Worm (Caenorhabditis elegans) whole organism, L1 larva: ENCODE data around the gene rps-13.

Experiments
- C04F5.9 ChIP-seq: sonication (generic microtip); optimal IDR thresholded peaks from 2 replicates; lab custom pipeline; 2016; ENCODE audit warnings: missing genetic modification characterization, missing compliant biosample characterization
- C16A3.4 ChIP-seq: fragments of 150-350 bp; optimal IDR thresholded peaks from 2 replicates; lab custom pipeline; 2014; ENCODE audit warnings: missing biosample characterization, missing genetic modification characterization
- C34B4.2 ChIP-seq: sonication (generic microtip); optimal IDR thresholded peaks from 2 replicates; lab custom pipeline; 2017; ENCODE audit warnings: mild to moderate bottlenecking, missing genetic modification characterization, missing compliant biosample characterization
- F16B12.6 ChIP-seq: fragments of 150-350 bp; optimal IDR thresholded peaks from 2 replicates; lab custom pipeline; 2014; ENCODE audit warnings: missing biosample characterization, missing genetic modification characterization
- Y116A8C.19 ChIP-seq: sonication (generic microtip); optimal IDR thresholded peaks from 2 replicates; lab custom pipeline; 2016; ENCODE audit warnings: missing compliant biosample characterization, missing genetic modification characterization, borderline replicate concordance
- aha-1 ChIP-seq: fragments of 150-350 bp; optimal IDR thresholded peaks from 2 replicates; lab custom pipeline; 2014; ENCODE audit warnings: missing biosample characterization, missing genetic modification characterization
- alr-1 ChIP-seq: fragments of 200-800 bp; sonication (Bioruptor generic); optimal IDR thresholded peaks from 2 replicates; lab custom pipeline; 2018; ENCODE audit warnings: borderline replicate concordance, mild to moderate bottlenecking, missing genetic modification characterization, missing compliant biosample characterization
- blmp-1 ChIP-seq: fragments of 150-350 bp; optimal IDR thresholded peaks from 2 replicates; lab custom pipeline; 2014; ENCODE audit warnings: missing biosample characterization, missing genetic modification characterization
- ceh-88 ChIP-seq: fragments of 200-800 bp; sonication (Bioruptor generic); IDR thresholded peaks from 2 replicates; pipeline ENCODE4 v1.3.6; 2022; ENCODE audit warnings: missing genetic modification characterization, missing compliant biosample characterization
- ceh-90 ChIP-seq: sonication (generic microtip); optimal IDR thresholded peaks from 2 replicates; lab custom pipeline; 2016; ENCODE audit warnings: missing genetic modification characterization, missing compliant biosample characterization
- ces-1 ChIP-seq: fragments of 150-350 bp; optimal IDR thresholded peaks from 2 replicates; lab custom pipeline; 2014; ENCODE audit warnings: missing biosample characterization, missing genetic modification reagents, missing genetic modification characterization
- egl-13 ChIP-seq: sonication (generic microtip); optimal IDR thresholded peaks from 2 replicates; lab custom pipeline; 2016; ENCODE audit warnings: missing genotype, missing genetic modification reagents, missing genetic modification characterization, missing compliant biosample characterization
- egl-27 ChIP-seq, 2 experiments: fragments of 150-350 bp in 1 of 2; sonication (generic microtip); optimal IDR thresholded peaks; 3 replicates each; lab custom pipeline; 2017 to 2018; ENCODE audit warnings: missing biosample characterization in 2 of 2, missing genetic modification characterization in 2 of 2, missing genetic modification reagents in 2 of 2
- elt-3 ChIP-seq, 6 experiments: fragments of 150-350 bp in 1 of 6; sonication (generic microtip); optimal IDR thresholded peaks; 2 replicates each; lab custom pipeline; 2017 to 2018; ENCODE audit warnings: missing biosample characterization in 6 of 6, missing genetic modification characterization in 6 of 6, inconsistent platforms in 1 of 6
- ets-5 ChIP-seq: fragments of 200-800 bp; sonication (Bioruptor generic); IDR thresholded peaks from 2 replicates; pipeline ENCODE4 v1.3.6; 2022; ENCODE audit warnings: missing genetic modification characterization, missing compliant biosample characterization
- fkh-4 ChIP-seq: sonication (generic microtip); optimal IDR thresholded peaks from 2 replicates; lab custom pipeline; 2016; ENCODE audit warnings: missing compliant biosample characterization, missing genetic modification characterization, borderline replicate concordance
- fos-1 ChIP-seq: fragments of 150-350 bp; optimal IDR thresholded peaks from 2 replicates; lab custom pipeline; 2014; ENCODE audit warnings: missing biosample characterization, missing genetic modification characterization
- grh-1 ChIP-seq: fragments of 200-800 bp; sonication (Bioruptor generic); IDR thresholded peaks from 2 replicates; pipeline ENCODE4 v1.3.6; 2022; ENCODE audit warnings: missing genetic modification reagents, missing genetic modification characterization, missing compliant biosample characterization
- hlh-17 ChIP-seq: fragments of 200-800 bp; sonication (Bioruptor generic); optimal IDR thresholded peaks from 2 replicates; lab custom pipeline; 2018; ENCODE audit warnings: missing genetic modification characterization, mild to moderate bottlenecking, missing compliant biosample characterization, moderate library complexity, borderline replicate concordance
- isw-1 ChIP-seq: fragments of 200-800 bp; sonication (Bioruptor generic); IDR thresholded peaks from 2 replicates; pipeline ENCODE4 v1.3.6; 2022; ENCODE audit warnings: missing genetic modification characterization, missing compliant biosample characterization
- jun-1 ChIP-seq: fragments of 150-350 bp; optimal IDR thresholded peaks from 2 replicates; lab custom pipeline; 2014; ENCODE audit warnings: missing biosample characterization, missing genetic modification reagents, missing genetic modification characterization
- lin-13 ChIP-seq: fragments of 150-350 bp; optimal IDR thresholded peaks from 2 replicates; lab custom pipeline; 2014; ENCODE audit warnings: missing biosample characterization, missing genetic modification reagents, missing genetic modification characterization
- lin-35 ChIP-seq, 2 experiments: fragments of 150-350 bp; optimal IDR thresholded peaks; 2 replicates each; lab custom pipeline; 2014; ENCODE audit warnings: missing biosample characterization in 2 of 2, missing genetic modification characterization in 2 of 2, missing genetic modification reagents in 2 of 2
- lin-39 ChIP-seq: fragments of 150-350 bp; optimal IDR thresholded peaks from 2 replicates; lab custom pipeline; 2014; ENCODE audit warnings: missing biosample characterization, missing genetic modification reagents, missing genetic modification characterization
- lir-3 ChIP-seq: sonication (generic microtip); optimal IDR thresholded peaks from 2 replicates; lab custom pipeline; 2016; ENCODE audit warnings: mild to moderate bottlenecking, missing genetic modification characterization, moderate library complexity, missing compliant biosample characterization; ENCODE audit not compliant: poor library complexity
- mab-9 ChIP-seq: fragments of 200-800 bp; sonication (Bioruptor generic); IDR thresholded peaks from 2 replicates; pipeline ENCODE4 v1.3.6; 2022; ENCODE audit warnings: missing genetic modification reagents, missing genetic modification characterization, missing compliant biosample characterization
- mdl-1 ChIP-seq, 2 experiments: fragments of 150-350 bp; optimal IDR thresholded peaks; 2 replicates each; lab custom pipeline; 2014 to 2017; ENCODE audit warnings: missing biosample characterization in 2 of 2, missing genetic modification characterization in 2 of 2, inconsistent platforms in 1 of 2
- mef-2 ChIP-seq: fragments of 150-350 bp; optimal IDR thresholded peaks from 2 replicates; lab custom pipeline; 2014; ENCODE audit warnings: missing biosample characterization, missing genetic modification characterization
- nhr-11 ChIP-seq: fragments of 150-350 bp; optimal IDR thresholded peaks from 2 replicates; lab custom pipeline; 2014; ENCODE audit warnings: missing biosample characterization, missing genetic modification characterization
- nhr-12 ChIP-seq: sonication (generic microtip); optimal IDR thresholded peaks from 2 replicates; lab custom pipeline; 2017; ENCODE audit warnings: missing biosample characterization, missing genetic modification characterization
- nhr-20 ChIP-seq: sonication (generic microtip); optimal IDR thresholded peaks from 2 replicates; lab custom pipeline; 2016; ENCODE audit warnings: mild to moderate bottlenecking, missing genetic modification characterization, missing compliant biosample characterization
- nhr-237 ChIP-seq: fragments of 150-350 bp; optimal IDR thresholded peaks from 2 replicates; lab custom pipeline; 2014; ENCODE audit warnings: missing biosample characterization, missing genetic modification characterization
- nhr-28 ChIP-seq: fragments of 150-350 bp; optimal IDR thresholded peaks from 2 replicates; lab custom pipeline; 2014; ENCODE audit warnings: missing biosample characterization, missing genetic modification characterization
- nhr-71 ChIP-seq: sonication (generic microtip); optimal IDR thresholded peaks from 2 replicates; lab custom pipeline; 2016; ENCODE audit warnings: mild to moderate bottlenecking, missing genetic modification characterization, moderate library complexity, missing compliant biosample characterization
- nhr-76 ChIP-seq: sonication (generic microtip); optimal IDR thresholded peaks from 2 replicates; lab custom pipeline; 2017; ENCODE audit warnings: missing biosample characterization, missing genetic modification characterization
- nhr-77 ChIP-seq: fragments of 150-350 bp; optimal IDR thresholded peaks from 2 replicates; lab custom pipeline; 2014; ENCODE audit warnings: missing biosample characterization, missing genetic modification characterization
- nhr-84 ChIP-seq: sonication (generic microtip); optimal IDR thresholded peaks from 2 replicates; lab custom pipeline; 2017; ENCODE audit warnings: missing biosample characterization, missing genetic modification characterization
- nhr-85 ChIP-seq: sonication (generic microtip); peaks from one replicate; lab custom pipeline; 2016; ENCODE audit warnings: missing genetic modification characterization, inconsistent platforms, missing compliant biosample characterization
- pag-3 ChIP-seq: sonication (generic microtip); optimal IDR thresholded peaks from 2 replicates; lab custom pipeline; 2017; ENCODE audit warnings: missing genetic modification characterization, mild to moderate bottlenecking, missing compliant biosample characterization, antibody characterized with exemption, borderline replicate concordance; ENCODE audit not compliant: insufficient read depth
- pax-3 ChIP-seq: fragments of 200-800 bp; sonication (Bioruptor generic); optimal IDR thresholded peaks from 2 replicates; lab custom pipeline; 2018; ENCODE audit warnings: mild to moderate bottlenecking, missing genetic modification characterization, moderate library complexity, missing compliant biosample characterization
- pqm-1 ChIP-seq: sonication (generic microtip); optimal IDR thresholded peaks from 3 replicates; lab custom pipeline; 2017; ENCODE audit warnings: missing biosample characterization, missing genetic modification characterization
- rnt-1 ChIP-seq: sonication (generic microtip); optimal IDR thresholded peaks from 2 replicates; lab custom pipeline; 2016; ENCODE audit warnings: mild to moderate bottlenecking, missing genetic modification characterization, moderate library complexity, missing compliant biosample characterization
- skn-1 ChIP-seq: fragments of 150-350 bp; optimal IDR thresholded peaks from 2 replicates; lab custom pipeline; 2014; ENCODE audit warnings: missing biosample characterization, missing genetic modification characterization
- snpc-4 ChIP-seq: fragments of 150-350 bp; optimal IDR thresholded peaks from 2 replicates; lab custom pipeline; 2014; ENCODE audit warnings: missing biosample characterization, missing genetic modification characterization
- snu-23 ChIP-seq: sonication (generic microtip); optimal IDR thresholded peaks from 2 replicates; lab custom pipeline; 2016; ENCODE audit warnings: missing genetic modification characterization, missing compliant biosample characterization
- swsn-7 ChIP-seq: sonication (generic microtip); optimal IDR thresholded peaks from 2 replicates; lab custom pipeline; 2016; ENCODE audit warnings: missing genetic modification characterization, missing compliant biosample characterization
- tbx-2 ChIP-seq: sonication (generic microtip); optimal IDR thresholded peaks from 2 replicates; lab custom pipeline; 2016; ENCODE audit warnings: missing genetic modification characterization, missing compliant biosample characterization
- tlp-1 ChIP-seq: fragments of 150-350 bp; optimal IDR thresholded peaks from 2 replicates; lab custom pipeline; 2014; ENCODE audit warnings: missing biosample characterization, missing genetic modification characterization
- unc-62 ChIP-seq: fragments of 150-350 bp; optimal IDR thresholded peaks from 2 replicates; lab custom pipeline; 2014; ENCODE audit warnings: missing biosample characterization, missing genetic modification reagents, missing genetic modification characterization
- unc-86 ChIP-seq: sonication (generic microtip); optimal IDR thresholded peaks from 2 replicates; lab custom pipeline; 2016; ENCODE audit warnings: missing genetic modification characterization, missing compliant biosample characterization
- unc-98 ChIP-seq: fragments of 200-800 bp; sonication (Bioruptor generic); IDR thresholded peaks from 2 replicates; pipeline ENCODE4 v1.3.6; 2022; ENCODE audit warnings: missing genetic modification characterization, missing compliant biosample characterization
- xbp-1 ChIP-seq: sonication (generic microtip); optimal IDR thresholded peaks from 2 replicates; lab custom pipeline; 2016; ENCODE audit warnings: missing genetic modification characterization, missing compliant biosample characterization
- zip-4 ChIP-seq: fragments of 200-800 bp; sonication (Bioruptor generic); optimal IDR thresholded peaks from 2 replicates; lab custom pipeline; 2018; ENCODE audit warnings: mild to moderate bottlenecking, missing genetic modification characterization, moderate library complexity, missing compliant biosample characterization
- ztf-11 ChIP-seq, 2 experiments: sonication (generic microtip); optimal IDR thresholded peaks; 2 replicates each; lab custom pipeline; 2016 to 2017; ENCODE audit warnings: missing genetic modification characterization in 2 of 2, missing biosample characterization in 1 of 2, missing compliant biosample characterization in 1 of 2

Gene rps-13

ce11 chrIII:6360825-6361224, 14.0 kb downstream of the rps-13 start:
- no peak for TF ChIP-seq Y116A8C.19
- TF ChIP-seq tlp-1 (tag; lab: Kevin White, UChicago): no peak
- no peak for TF ChIP-seq fkh-4
- TF ChIP-seq ceh-88 (GFP tag; lab: Robert Waterston, UW): no peak
- no peak for TF ChIP-seq pag-3 (tag; lab: Kevin White, UChicago)
- TF ChIP-seq unc-62: no peak
- no peak for TF ChIP-seq pax-3 (tag; lab: Kevin White, UChicago)
- peak; percentile 20 for TF ChIP-seq skn-1 (tag; lab: Kevin White, UChicago)
- TF ChIP-seq mab-9 (GFP tag; lab: Robert Waterston, UW): no peak
- no peak for TF ChIP-seq ztf-11 (tag; optimal IDR thresholded peaks at IDR 0.05; lab: Kevin White, UChicago)
- TF ChIP-seq F16B12.6 (tag; lab: Kevin White, UChicago): no peak
- TF ChIP-seq swsn-7: no peak
- no peak for TF ChIP-seq grh-1 (GFP tag; lab: Robert Waterston, UW)
- TF ChIP-seq fos-1 (tag; lab: Kevin White, UChicago): no peak
- TF ChIP-seq mef-2 (tag; lab: Kevin White, UChicago): no peak
- TF ChIP-seq lir-3 (tag; lab: Kevin White, UChicago): no peak
- no peak for TF ChIP-seq egl-13 (tag; lab: Kevin White, UChicago)
- TF ChIP-seq xbp-1 (tag; lab: Kevin White, UChicago): no peak
- peak; percentile 97 for TF ChIP-seq nhr-85 (tag; lab: Kevin White, UChicago)
- TF ChIP-seq C34B4.2 (tag; lab: Kevin White, UChicago): no peak
- peak in 1 of 2 experiments; percentile 58 for TF ChIP-seq mdl-1 (tag; optimal IDR thresholded peaks at IDR 0.05; lab: Kevin White, UChicago)
- no peak for TF ChIP-seq C16A3.4 (tag; lab: Kevin White, UChicago)
- TF ChIP-seq unc-86 (tag; lab: Kevin White, UChicago): no peak
- peak; percentile 51 for TF ChIP-seq snu-23 (GFP tag; lab: Kevin White, UChicago)
- no peak for TF ChIP-seq nhr-77 (tag; lab: Kevin White, UChicago)
- TF ChIP-seq blmp-1 (tag; lab: Kevin White, UChicago): peak; percentile 94
- peak; percentile 56 for TF ChIP-seq nhr-71 (tag; lab: Kevin White, UChicago)
- no peak for TF ChIP-seq unc-98
- no peak for TF ChIP-seq ceh-90 (tag; lab: Kevin White, UChicago)
- no peak for TF ChIP-seq aha-1 (tag; lab: Kevin White, UChicago)
- TF ChIP-seq nhr-12 (tag; lab: Kevin White, UChicago): no peak
- peak; percentile 73 for TF ChIP-seq nhr-20 (tag; lab: Kevin White, UChicago)
- TF ChIP-seq nhr-28 (tag; lab: Kevin White, UChicago): no peak
- no peak for TF ChIP-seq nhr-237 (tag; lab: Kevin White, UChicago)
- TF ChIP-seq snpc-4 (tag; lab: Kevin White, UChicago): no peak
- TF ChIP-seq zip-4 (GFP tag; lab: Kevin White, UChicago): no peak
- no peak for TF ChIP-seq egl-27 (tag; optimal IDR thresholded peaks at IDR 0.05; lab: Kevin White, UChicago)
- TF ChIP-seq C04F5.9 (tag; lab: Kevin White, UChicago): no peak
- TF ChIP-seq hlh-17 (GFP tag; lab: Kevin White, UChicago): no peak
- TF ChIP-seq nhr-84: no peak
- no peak for TF ChIP-seq alr-1 (tag; lab: Kevin White, UChicago)
- TF ChIP-seq rnt-1 (tag; lab: Kevin White, UChicago): peak; percentile 29
- TF ChIP-seq lin-13 (GFP tag; lab: Kevin White, UChicago): peak; percentile 13
- TF ChIP-seq jun-1 (tag; lab: Kevin White, UChicago): no peak
- TF ChIP-seq pqm-1: no peak
- no peak for TF ChIP-seq lin-39 (tag; lab: Kevin White, UChicago)
- TF ChIP-seq lin-35 (GFP tag; optimal IDR thresholded peaks at IDR 0.05; lab: Kevin White, UChicago): peak in 1 of 2 experiments; percentile 60
- no peak for TF ChIP-seq ces-1
- no peak for TF ChIP-seq isw-1 (GFP tag; lab: Robert Waterston, UW)
- TF ChIP-seq nhr-11: no peak
- TF ChIP-seq nhr-76: no peak
- no peak for TF ChIP-seq ets-5 (GFP tag; lab: Robert Waterston, UW)
- TF ChIP-seq elt-3 (tag; optimal IDR thresholded peaks at IDR 0.05; lab: Kevin White, UChicago): peak in 3 of 6 experiments; percentile 21 to 67 (median 31)
- peak; percentile 2 for TF ChIP-seq tbx-2 (tag; lab: Kevin White, UChicago)
